Fruit fly (Drosophila melanogaster): ENCODE measurements around the gene CG3437.
A peak's percentile ranks its signal among the peaks of the same experiment; 100 is the strongest.

The CG3437 gene

DNA sequence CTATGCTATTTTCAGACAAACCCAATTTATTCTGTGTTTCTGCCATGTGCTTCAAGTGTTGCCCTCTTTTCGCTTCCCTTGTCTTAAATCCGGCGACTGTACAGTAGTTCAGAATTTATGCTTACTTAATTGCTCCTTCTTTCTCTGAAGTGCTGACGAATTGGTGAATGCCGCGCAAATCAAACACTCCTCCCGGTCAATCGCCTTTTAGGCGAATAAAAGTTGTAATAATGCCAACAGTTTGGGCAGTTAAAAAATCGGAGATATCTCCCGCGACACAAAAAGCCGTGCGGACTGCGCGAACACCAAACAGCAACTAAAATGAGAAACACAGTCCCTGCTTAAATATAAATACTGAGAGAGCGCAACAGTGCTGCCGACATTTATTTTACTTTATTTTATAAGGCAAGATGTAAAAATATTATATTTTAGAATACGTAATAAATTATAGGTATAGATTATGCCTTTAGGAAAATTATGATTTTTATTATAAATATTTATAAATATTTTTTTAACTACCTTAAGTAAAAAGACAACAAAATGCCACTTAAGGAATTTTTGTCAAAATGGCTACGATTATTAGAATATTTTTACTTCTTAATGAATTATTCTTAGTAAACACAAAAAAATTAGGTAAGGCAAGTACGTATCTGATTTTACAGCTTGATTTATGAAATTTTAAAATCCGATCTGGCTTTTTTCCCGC is 47.7 kb upstream of the CG3437 start, which contains the start of gene path (continued):
- TF ChIP-seq Nf-YC (tag; optimal IDR thresholded peaks at IDR 0.05) = peak; percentile 48
- peak; percentile 66 for TF ChIP-seq CG10267 (tag; optimal IDR thresholded peaks at IDR 0.05)
- peak; percentile 46 for TF ChIP-seq Mad (GFP tag; optimal IDR thresholded peaks at IDR 0.05)
- TF ChIP-seq CG1603 (tag; optimal IDR thresholded peaks at IDR 0.05) = peak; percentile 20
- TF ChIP-seq CG6683 (GFP tag; optimal IDR thresholded peaks at IDR 0.05) = peak; percentile 38
- TF ChIP-seq CG15601 (tag; optimal IDR thresholded peaks at IDR 0.05) = peak; percentile 28
- TF ChIP-seq NFAT (GFP tag; IDR thresholded peaks at IDR 0.05) = no peak
- TF ChIP-seq Xbp1 (GFP tag; optimal IDR thresholded peaks at IDR 0.05) = no peak
- TF ChIP-seq CG5180 (GFP tag; optimal IDR thresholded peaks at IDR 0.05) = peak; percentile 19
- TF ChIP-seq D19B (GFP tag; optimal IDR thresholded peaks at IDR 0.05) = no peak
- no peak for TF ChIP-seq Hey (tag; optimal IDR thresholded peaks at IDR 0.05)
- peak; percentile 11 for TF ChIP-seq CG9437 (GFP tag; optimal IDR thresholded peaks at IDR 0.05)
- TF ChIP-seq CG18262 (tag; optimal IDR thresholded peaks at IDR 0.05) = peak; percentile 83
- TF ChIP-seq yki (optimal IDR thresholded peaks at IDR 0.05) = no peak
- TF ChIP-seq ara (GFP tag; IDR thresholded peaks at IDR 0.05) = 0 out of 2 replicates have a peak, but pooled peaks have one; percentile 20
- TF ChIP-seq gsb-n (tag; optimal IDR thresholded peaks at IDR 0.05) = no peak
- TF ChIP-seq chn (GFP tag; optimal IDR thresholded peaks at IDR 0.05) = no peak
- TF ChIP-seq chm (GFP tag; IDR thresholded peaks at IDR 0.05) = peak; percentile 69; the same call in 1 of the 2 replicates
- TF ChIP-seq D (optimal IDR thresholded peaks at IDR 0.05) = no peak
- TF ChIP-seq D (GFP tag; optimal IDR thresholded peaks at IDR 0.05) = peak; percentile 36
- no peak for TF ChIP-seq peb (GFP tag; IDR thresholded peaks at IDR 0.05)
- no peak for TF ChIP-seq TFAM (GFP tag; optimal IDR thresholded peaks at IDR 0.05)
- TF ChIP-seq ewg (GFP tag; optimal IDR thresholded peaks at IDR 0.05) = peak; percentile 13
- TF ChIP-seq Fer3 (tag; optimal IDR thresholded peaks at IDR 0.05) = peak; percentile 34
- TF ChIP-seq gcm (GFP tag; optimal IDR thresholded peaks at IDR 0.05) = peak; percentile 14
- TF ChIP-seq CG6689 (GFP tag; IDR thresholded peaks at IDR 0.05) = peak; percentile 30; the same call in 1 of the 2 replicates
- TF ChIP-seq Poxn (GFP tag; IDR thresholded peaks at IDR 0.05) = no peak
- peak; percentile 94 for TF ChIP-seq Sry-β (GFP tag; optimal IDR thresholded peaks at IDR 0.05)
- TF ChIP-seq nmo (GFP tag; optimal IDR thresholded peaks at IDR 0.05) = peak; percentile 57
- TF ChIP-seq trem (tag; optimal IDR thresholded peaks at IDR 0.05) = peak; percentile 67
- no peak for TF ChIP-seq pan (optimal IDR thresholded peaks at IDR 0.05)
- TF ChIP-seq pan (GFP tag; optimal IDR thresholded peaks at IDR 0.05 in 1 of 2, IDR thresholded peaks at IDR 0.05 in 1 of 2) = peak in 1 of 2 experiments; percentile 10
- no peak for TF ChIP-seq bowl (GFP tag; IDR thresholded peaks at IDR 0.05)
- TF ChIP-seq NK7.1 (GFP tag; optimal IDR thresholded peaks at IDR 0.05) = no peak
- peak; percentile 7 for TF ChIP-seq ash1 (GFP tag; optimal IDR thresholded peaks at IDR 0.05)
- 0 out of 4 replicates have a peak, but pooled peaks have one; percentile 12 for TF ChIP-seq Gug (GFP tag; IDR thresholded peaks at IDR 0.05)
- TF ChIP-seq CG8765 (GFP tag; IDR thresholded peaks at IDR 0.05) = no peak
- peak; percentile 59 for TF ChIP-seq Spps (tag; optimal IDR thresholded peaks at IDR 0.05)
- TF ChIP-seq CG6765 (GFP tag; optimal IDR thresholded peaks at IDR 0.05) = peak; percentile 52
- peak; percentile 57 for TF ChIP-seq CG13424 (tag; optimal IDR thresholded peaks at IDR 0.05)
- peak; percentile 58 for TF ChIP-seq CG8388 (GFP tag; optimal IDR thresholded peaks at IDR 0.05)
- peak; percentile 49 for TF ChIP-seq twi (tag; optimal IDR thresholded peaks at IDR 0.05)
- peak; percentile 51 for TF ChIP-seq CG13894 (tag; optimal IDR thresholded peaks at IDR 0.05)
- TF ChIP-seq Meics (GFP tag; optimal IDR thresholded peaks at IDR 0.05) = peak; percentile 66
- TF ChIP-seq Dbx (GFP tag; IDR thresholded peaks at IDR 0.05) = peak; percentile 58; the same call in 1 of the 3 replicates
- TF ChIP-seq zfh1 (GFP tag; IDR thresholded peaks at IDR 0.05) = peak; percentile 44; the same call in 1 of the 3 replicates
- TF ChIP-seq Awh (GFP tag; IDR thresholded peaks at IDR 0.05) = peak; percentile 10; the same call in 1 of the 2 replicates
- no peak for TF ChIP-seq CG4617 (GFP tag; optimal IDR thresholded peaks at IDR 0.05; ENCODE audit: borderline replicate concordance)
- TF ChIP-seq NfI (GFP tag; optimal IDR thresholded peaks at IDR 0.05) = no peak
